Worm (Caenorhabditis elegans) whole organism, L3 larva: Measurements from ENCODE around the gene mrps-26.

ENCODE experiments used
- R02D3.7 ChIP-seq: fragments of 150-350 bp; optimal IDR thresholded peaks from 2 replicates; lab custom pipeline; 2014; ENCODE audit warnings: missing biosample characterization, missing genetic modification characterization
- ZK546.5 ChIP-seq: sonication (generic microtip); optimal IDR thresholded peaks from 2 replicates; lab custom pipeline; 2017; ENCODE audit warnings: missing biosample characterization, missing genetic modification characterization
- aly-2 ChIP-seq: fragments of 150-350 bp; optimal IDR thresholded peaks from 2 replicates; lab custom pipeline; 2014; ENCODE audit warnings: missing biosample characterization, missing genetic modification characterization
- ama-1 ChIP-seq: fragments of 150-350 bp; optimal IDR thresholded peaks from 2 replicates; lab custom pipeline; 2018
- ceh-16 ChIP-seq: sonication (generic microtip); optimal IDR thresholded peaks from 2 replicates; lab custom pipeline; 2017; ENCODE audit warnings: missing biosample characterization, missing genetic modification characterization
- ceh-28 ChIP-seq: fragments of 150-350 bp; optimal IDR thresholded peaks from 2 replicates; lab custom pipeline; 2014; ENCODE audit warnings: missing biosample characterization, missing genetic modification reagents, missing genetic modification characterization
- ceh-82 ChIP-seq: fragments of 150-350 bp; optimal IDR thresholded peaks from 2 replicates; lab custom pipeline; 2014; ENCODE audit warnings: missing biosample characterization, missing genetic modification characterization
- ceh-9 ChIP-seq: sonication (generic microtip); optimal IDR thresholded peaks from 2 replicates; lab custom pipeline; 2018; ENCODE audit warnings: missing biosample characterization, missing genetic modification characterization
- daf-12 ChIP-seq: fragments of 150-350 bp; optimal IDR thresholded peaks from 2 replicates; lab custom pipeline; 2014; ENCODE audit warnings: missing biosample characterization, missing genetic modification reagents, missing genetic modification characterization
- egl-27 ChIP-seq: sonication (generic microtip); optimal IDR thresholded peaks from 4 replicates; lab custom pipeline; 2017; ENCODE audit warnings: missing biosample characterization, missing genetic modification reagents, missing genetic modification characterization
- egl-5 ChIP-seq: fragments of 150-350 bp; optimal IDR thresholded peaks from 2 replicates; lab custom pipeline; 2017; ENCODE audit warnings: missing biosample characterization, missing genetic modification reagents, missing genetic modification characterization, inconsistent platforms
- elt-1 ChIP-seq: fragments of 150-350 bp; optimal IDR thresholded peaks from 2 replicates; lab custom pipeline; 2014; ENCODE audit warnings: missing biosample characterization, missing genetic modification characterization
- elt-2 ChIP-seq: sonication (generic microtip); optimal IDR thresholded peaks from 2 replicates; lab custom pipeline; 2016; ENCODE audit warnings: missing genetic modification reagents, mild to moderate bottlenecking, missing genetic modification characterization, missing compliant biosample characterization
- elt-3 ChIP-seq, 3 experiments: fragments of 150-350 bp in 1 of 3; sonication (generic microtip) in 2 of 3; optimal IDR thresholded peaks; 2 replicates in 2 of 3; 4 replicates in 1 of 3; lab custom pipeline; 2014 to 2017; ENCODE audit warnings: missing biosample characterization in 3 of 3, missing genetic modification characterization in 3 of 3
- eor-1 ChIP-seq, 2 experiments: fragments of 150-350 bp; optimal IDR thresholded peaks; 2 replicates each; lab custom pipeline; 2014 to 2018; ENCODE audit warnings: missing biosample characterization in 2 of 2, missing genetic modification characterization in 2 of 2
- fkh-10 ChIP-seq: sonication (generic microtip); optimal IDR thresholded peaks from 2 replicates; lab custom pipeline; 2017; ENCODE audit warnings: missing biosample characterization, missing genetic modification reagents, missing genetic modification characterization
- fkh-2 ChIP-seq: fragments of 150-350 bp; optimal IDR thresholded peaks from 2 replicates; lab custom pipeline; 2014; ENCODE audit warnings: missing biosample characterization, missing genetic modification reagents, missing genetic modification characterization
- fos-1 ChIP-seq: fragments of 150-350 bp; optimal IDR thresholded peaks from 2 replicates; lab custom pipeline; 2014; ENCODE audit warnings: missing biosample characterization, missing genetic modification characterization
- hmg-11 ChIP-seq: sonication (generic microtip); optimal IDR thresholded peaks from 2 replicates; lab custom pipeline; 2016; ENCODE audit warnings: missing genetic modification characterization, missing compliant biosample characterization
- jun-1 ChIP-seq: fragments of 150-350 bp; optimal IDR thresholded peaks from 2 replicates; lab custom pipeline; 2014; ENCODE audit warnings: missing biosample characterization, missing genetic modification reagents, missing genetic modification characterization
- lin-15B ChIP-seq: fragments of 150-350 bp; optimal IDR thresholded peaks from 2 replicates; lab custom pipeline; 2014; ENCODE audit warnings: missing biosample characterization, missing genetic modification characterization
- lin-39 ChIP-seq: fragments of 150-350 bp; optimal IDR thresholded peaks from 2 replicates; lab custom pipeline; 2018; ENCODE audit warnings: missing biosample characterization, missing genetic modification reagents, missing genetic modification characterization
- lsy-12 ChIP-seq: sonication (generic microtip); optimal IDR thresholded peaks from 2 replicates; lab custom pipeline; 2016; ENCODE audit warnings: mild to moderate bottlenecking, missing genetic modification characterization, missing compliant biosample characterization
- mdl-1 ChIP-seq: fragments of 150-350 bp; optimal IDR thresholded peaks from 2 replicates; lab custom pipeline; 2014; ENCODE audit warnings: missing biosample characterization, missing genetic modification characterization
- mml-1 ChIP-seq: fragments of 150-350 bp; sonication (generic microtip); optimal IDR thresholded peaks from 3 replicates; lab custom pipeline; 2014; ENCODE audit warnings: missing biosample characterization, missing genetic modification characterization
- nfya-1 ChIP-seq: sonication (generic microtip); optimal IDR thresholded peaks from 2 replicates; lab custom pipeline; 2017; ENCODE audit warnings: missing genetic modification characterization, mild to moderate bottlenecking, missing compliant biosample characterization, antibody characterized with exemption, moderate library complexity; ENCODE audit not compliant: insufficient read depth
- nhr-11 ChIP-seq: fragments of 150-350 bp; optimal IDR thresholded peaks from 2 replicates; lab custom pipeline; 2014; ENCODE audit warnings: missing biosample characterization, missing genetic modification characterization
- nhr-12 ChIP-seq: fragments of 150-350 bp; optimal IDR thresholded peaks from 2 replicates; lab custom pipeline; 2014; ENCODE audit warnings: missing biosample characterization, missing genetic modification characterization
- nhr-23 ChIP-seq: fragments of 150-350 bp; optimal IDR thresholded peaks from 2 replicates; lab custom pipeline; 2014; ENCODE audit warnings: missing biosample characterization, missing genetic modification reagents, missing genetic modification characterization
- nhr-237 ChIP-seq: fragments of 150-350 bp; optimal IDR thresholded peaks from 2 replicates; lab custom pipeline; 2014; ENCODE audit warnings: missing biosample characterization, missing genetic modification characterization
- nhr-25 ChIP-seq: sonication (generic microtip); optimal IDR thresholded peaks from 2 replicates; lab custom pipeline; 2017; ENCODE audit warnings: missing biosample characterization, missing genetic modification characterization
- nhr-28 ChIP-seq: fragments of 150-350 bp; optimal IDR thresholded peaks from 2 replicates; lab custom pipeline; 2014; ENCODE audit warnings: missing biosample characterization, missing genetic modification characterization
- nhr-43 ChIP-seq: sonication (generic microtip); optimal IDR thresholded peaks from 2 replicates; lab custom pipeline; 2016; ENCODE audit warnings: mild to moderate bottlenecking, missing genetic modification characterization, missing compliant biosample characterization; ENCODE audit not compliant: poor library complexity, severe bottlenecking
- nhr-67 ChIP-seq: fragments of 150-350 bp; optimal IDR thresholded peaks from 2 replicates; lab custom pipeline; 2014; ENCODE audit warnings: missing biosample characterization, missing genetic modification characterization
- nhr-76 ChIP-seq: fragments of 150-350 bp; sonication (generic microtip); optimal IDR thresholded peaks from 5 replicates; lab custom pipeline; 2014; ENCODE audit warnings: missing biosample characterization, missing genetic modification characterization
- nhr-77 ChIP-seq: fragments of 150-350 bp; optimal IDR thresholded peaks from 2 replicates; lab custom pipeline; 2014; ENCODE audit warnings: missing biosample characterization, missing genetic modification characterization
- pha-4 ChIP-seq: fragments of 150-350 bp; optimal IDR thresholded peaks from 2 replicates; lab custom pipeline; 2014; ENCODE audit warnings: missing biosample characterization, missing genetic modification reagents, missing genetic modification characterization
- pqm-1 ChIP-seq: fragments of 150-350 bp; optimal IDR thresholded peaks from 2 replicates; lab custom pipeline; 2017; ENCODE audit warnings: missing biosample characterization, missing genetic modification characterization, inconsistent platforms
- sea-2 ChIP-seq: fragments of 150-350 bp; sonication (generic microtip); optimal IDR thresholded peaks from 4 replicates; lab custom pipeline; 2014; ENCODE audit warnings: missing biosample characterization, missing genetic modification reagents, missing genetic modification characterization
- skn-1 ChIP-seq: fragments of 150-350 bp; optimal IDR thresholded peaks from 2 replicates; lab custom pipeline; 2014; ENCODE audit warnings: missing biosample characterization, missing genetic modification characterization
- snpc-4 ChIP-seq: fragments of 150-350 bp; optimal IDR thresholded peaks from 2 replicates; lab custom pipeline; 2014; ENCODE audit warnings: missing biosample characterization, missing genetic modification characterization
- tbx-2 ChIP-seq: sonication (generic microtip); optimal IDR thresholded peaks from 2 replicates; lab custom pipeline; 2016; ENCODE audit warnings: mild to moderate bottlenecking, missing genetic modification characterization, missing compliant biosample characterization
- unc-39 ChIP-seq: sonication (generic microtip); optimal IDR thresholded peaks from 4 replicates; lab custom pipeline; 2017; ENCODE audit warnings: missing biosample characterization, missing genetic modification characterization
- unc-62 ChIP-seq: fragments of 150-350 bp; sonication (generic microtip); optimal IDR thresholded peaks from 4 replicates; lab custom pipeline; 2014; ENCODE audit warnings: missing biosample characterization, missing genetic modification reagents, missing genetic modification characterization
- zag-1 ChIP-seq: fragments of 150-350 bp; optimal IDR thresholded peaks from 2 replicates; lab custom pipeline; 2014; ENCODE audit warnings: missing biosample characterization, missing genetic modification characterization
- ztf-11 ChIP-seq: fragments of 150-350 bp; optimal IDR thresholded peaks from 2 replicates; lab custom pipeline; 2014; ENCODE audit warnings: missing biosample characterization, missing genetic modification characterization
- ztf-4 ChIP-seq: fragments of 150-350 bp; optimal IDR thresholded peaks from 2 replicates; lab custom pipeline; 2014; ENCODE audit warnings: missing biosample characterization, missing genetic modification characterization

Gene mrps-26

DNA sequence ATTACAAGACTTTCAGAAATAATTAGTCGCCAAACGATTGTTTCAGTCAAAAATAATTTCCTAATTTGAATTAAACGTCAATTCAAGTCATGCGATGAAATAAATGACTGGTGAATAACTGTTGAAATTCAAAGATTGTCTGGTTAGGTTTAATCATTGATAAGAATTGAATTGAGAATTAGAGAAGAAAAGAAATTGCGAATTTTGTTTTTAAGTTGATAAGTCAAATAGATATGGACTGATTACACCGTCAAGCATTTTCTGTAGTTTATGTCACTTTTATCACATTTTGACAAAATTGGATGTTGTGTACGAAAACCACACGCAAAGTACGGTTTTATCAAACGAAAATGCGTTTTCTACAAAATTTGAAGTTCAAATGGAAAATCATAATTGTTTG is 33.1 kb upstream of the mrps-26 start:
- TF ChIP-seq elt-2 (tag; lab: Kevin White, UChicago) (peak; percentile 97), pha-4 (tag; lab: Kevin White, UChicago) (peak; percentile 76), ztf-4 (tag; lab: Kevin White, UChicago) (no peak), jun-1 (tag; lab: Kevin White, UChicago) (peak; percentile 45), pqm-1 (tag; lab: Kevin White, UChicago) (peak; percentile 98), nhr-12 (tag; lab: Kevin White, UChicago) (no peak), elt-3 (tag; optimal IDR thresholded peaks at IDR 0.05; lab: Kevin White, UChicago) (peak in 2 of 3 experiments; percentile 42 to 64), ceh-28 (tag; lab: Kevin White, UChicago) (peak; percentile 2), skn-1 (no peak), nhr-23 (tag; lab: Kevin White, UChicago) (peak; percentile 9)
- TF ChIP-seq, all 47 proteins: peak for 7

DNA sequence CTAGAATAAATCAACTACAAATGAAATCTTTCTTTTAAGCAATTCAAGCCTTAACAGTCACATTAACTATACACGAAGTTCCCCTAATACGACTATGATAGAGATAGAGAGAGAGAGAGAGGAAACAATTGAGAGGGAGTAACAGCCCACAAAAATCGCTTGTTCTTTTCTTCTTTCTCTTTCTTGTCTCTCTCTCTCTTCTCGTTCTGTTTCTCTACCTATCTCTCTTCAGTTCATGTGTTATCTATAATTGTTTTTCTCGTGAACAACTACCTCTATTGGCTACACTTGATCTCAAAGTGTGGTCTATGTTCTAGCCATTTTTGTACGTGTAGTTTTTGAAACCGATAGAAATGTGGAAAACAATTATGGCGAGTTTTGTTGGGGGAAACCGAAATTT is 31.8 kb upstream of the mrps-26 start:
- TF ChIP-seq ZK546.5 (tag; lab: Kevin White, UChicago), result no peak
- TF ChIP-seq ceh-28 (tag; lab: Kevin White, UChicago), result peak; percentile 60
- peak; percentile 12 for TF ChIP-seq lin-15B (tag; lab: Kevin White, UChicago)
- TF ChIP-seq elt-1 (tag; lab: Kevin White, UChicago), result peak; percentile 34
- no peak for TF ChIP-seq fkh-10 (GFP tag; lab: Kevin White, UChicago)
- peak; percentile 78 for TF ChIP-seq nhr-43 (tag; lab: Kevin White, UChicago)
- TF ChIP-seq elt-2 (tag; lab: Kevin White, UChicago), result peak; percentile 80
- TF ChIP-seq mdl-1 (tag; lab: Kevin White, UChicago), result no peak
- TF ChIP-seq nhr-28 (tag; lab: Kevin White, UChicago), result no peak
- TF ChIP-seq sea-2 (GFP tag; lab: Kevin White, UChicago), result no peak
- TF ChIP-seq R02D3.7 (tag; lab: Kevin White, UChicago), result no peak
- no peak for TF ChIP-seq nhr-12 (tag; lab: Kevin White, UChicago)
- TF ChIP-seq nhr-237 (tag; lab: Kevin White, UChicago), result no peak
- no peak for TF ChIP-seq fkh-2 (tag; lab: Kevin White, UChicago)
- TF ChIP-seq nhr-67 (tag; lab: Kevin White, UChicago), result no peak
- TF ChIP-seq pha-4 (tag; lab: Kevin White, UChicago), result peak; percentile 85
- TF ChIP-seq nhr-76 (tag; lab: Kevin White, UChicago), result no peak
- no peak for TF ChIP-seq daf-12
- peak in 1 of 3 experiments; percentile 20 for TF ChIP-seq elt-3 (tag; optimal IDR thresholded peaks at IDR 0.05; lab: Kevin White, UChicago)
- peak; percentile 48 for TF ChIP-seq lsy-12 (tag; lab: Kevin White, UChicago)
- TF ChIP-seq tbx-2, result no peak
- no peak for TF ChIP-seq unc-62 (GFP tag; lab: Kevin White, UChicago)
- peak; percentile 29 for TF ChIP-seq hmg-11
- TF ChIP-seq egl-27, result no peak
- no peak for TF ChIP-seq ama-1
- no peak for TF ChIP-seq ceh-82 (tag; lab: Kevin White, UChicago)
- TF ChIP-seq aly-2, result no peak
- peak; percentile 79 for TF ChIP-seq jun-1 (tag; lab: Kevin White, UChicago)
- peak; percentile 73 for TF ChIP-seq nfya-1 (tag; lab: Kevin White, UChicago)
- TF ChIP-seq lin-39, result no peak
- TF ChIP-seq skn-1, result no peak
- TF ChIP-seq zag-1 (tag; lab: Kevin White, UChicago), result no peak
- TF ChIP-seq mml-1 (tag; lab: Kevin White, UChicago), result no peak
- TF ChIP-seq fos-1 (tag; lab: Kevin White, UChicago), result no peak
- no peak for TF ChIP-seq ceh-16
- TF ChIP-seq ceh-9 (tag; lab: Kevin White, UChicago), result no peak
- TF ChIP-seq ztf-4 (tag; lab: Kevin White, UChicago), result no peak
- TF ChIP-seq snpc-4, result peak; percentile 30
- TF ChIP-seq nhr-25 (tag; lab: Kevin White, UChicago), result peak; percentile 81
- no peak for TF ChIP-seq unc-39 (tag; lab: Kevin White, UChicago)
- TF ChIP-seq egl-5, result no peak
- TF ChIP-seq ztf-11 (tag; lab: Kevin White, UChicago), result no peak
- TF ChIP-seq eor-1 (tag; optimal IDR thresholded peaks at IDR 0.05; lab: Kevin White, UChicago), result no peak
- peak; percentile 89 for TF ChIP-seq pqm-1 (tag; lab: Kevin White, UChicago)
- peak; percentile 44 for TF ChIP-seq nhr-23 (tag; lab: Kevin White, UChicago)
- TF ChIP-seq nhr-11 (tag; lab: Kevin White, UChicago), result no peak
- TF ChIP-seq nhr-77, result no peak
